Worm (Caenorhabditis elegans) whole organism, L2 larva: ENCODE data around the gene Y41G9A.10.
A peak's percentile ranks its signal among the peaks of the same experiment; 100 is the strongest.

ENCODE experiments used
- Y55F3AM.14 ChIP-seq: fragments of 200-800 bp; sonication (Bioruptor generic); optimal IDR thresholded peaks from 2 replicates; lab custom pipeline; 2018; ENCODE audit warnings: mild to moderate bottlenecking, missing genetic modification characterization, missing compliant biosample characterization
- aly-2 ChIP-seq: fragments of 150-350 bp; optimal IDR thresholded peaks from 2 replicates; lab custom pipeline; 2014; ENCODE audit warnings: missing biosample characterization, missing genetic modification characterization
- ama-1 ChIP-seq: fragments of 150-350 bp; optimal IDR thresholded peaks from 2 replicates; lab custom pipeline; 2018; ENCODE audit warnings: inconsistent platforms
- blmp-1 ChIP-seq: sonication (generic microtip); optimal IDR thresholded peaks from 2 replicates; lab custom pipeline; 2017; ENCODE audit warnings: missing genetic modification characterization, mild to moderate bottlenecking, missing compliant biosample characterization, antibody characterized with exemption, moderate library complexity; ENCODE audit not compliant: insufficient read depth
- ceh-16 ChIP-seq: fragments of 150-350 bp; optimal IDR thresholded peaks from 2 replicates; lab custom pipeline; 2014; ENCODE audit warnings: missing biosample characterization, missing genetic modification characterization
- crh-2 ChIP-seq: sonication (generic microtip); optimal IDR thresholded peaks from 2 replicates; lab custom pipeline; 2017; ENCODE audit warnings: missing biosample characterization, missing genetic modification characterization
- egl-27 ChIP-seq: sonication (generic microtip); optimal IDR thresholded peaks from 3 replicates; lab custom pipeline; 2017; ENCODE audit warnings: missing biosample characterization, missing genetic modification reagents, missing genetic modification characterization
- elt-1 ChIP-seq: fragments of 150-350 bp; optimal IDR thresholded peaks from 2 replicates; lab custom pipeline; 2014; ENCODE audit warnings: missing biosample characterization, missing genetic modification characterization
- elt-3 ChIP-seq: sonication (generic microtip); optimal IDR thresholded peaks from 2 replicates; lab custom pipeline; 2017; ENCODE audit warnings: missing biosample characterization, missing genetic modification characterization
- lin-11 ChIP-seq: fragments of 150-350 bp; sonication (generic microtip); optimal IDR thresholded peaks from 2 replicates; lab custom pipeline; 2014; ENCODE audit warnings: missing biosample characterization, missing genetic modification characterization, inconsistent platforms, mixed read lengths
- lin-39 ChIP-seq: fragments of 150-350 bp; optimal IDR thresholded peaks from 2 replicates; lab custom pipeline; 2014; ENCODE audit warnings: missing biosample characterization, missing genetic modification reagents, missing genetic modification characterization
- lsy-2 ChIP-seq, 2 experiments: fragments of 150-350 bp in 1 of 2; sonication (generic microtip) in 1 of 2; optimal IDR thresholded peaks; 2 replicates each; lab custom pipeline; 2014 to 2017; ENCODE audit warnings: missing biosample characterization in 2 of 2, missing genetic modification characterization in 2 of 2
- nhr-10 ChIP-seq: sonication (generic microtip); optimal IDR thresholded peaks from 2 replicates; lab custom pipeline; 2017; ENCODE audit warnings: missing biosample characterization, missing genetic modification characterization
- nhr-11 ChIP-seq: fragments of 150-350 bp; optimal IDR thresholded peaks from 2 replicates; lab custom pipeline; 2014; ENCODE audit warnings: missing biosample characterization, missing genetic modification characterization
- nhr-12 ChIP-seq: fragments of 150-350 bp; optimal IDR thresholded peaks from 2 replicates; lab custom pipeline; 2014; ENCODE audit warnings: missing biosample characterization, missing genetic modification characterization
- nhr-129 ChIP-seq: fragments of 150-350 bp; optimal IDR thresholded peaks from 2 replicates; lab custom pipeline; 2014; ENCODE audit warnings: missing biosample characterization, missing genetic modification characterization
- nhr-21 ChIP-seq: fragments of 150-350 bp; optimal IDR thresholded peaks from 2 replicates; lab custom pipeline; 2014; ENCODE audit warnings: missing biosample characterization, missing genetic modification characterization
- nhr-25 ChIP-seq: fragments of 150-350 bp; sonication (generic microtip); optimal IDR thresholded peaks from 3 replicates; lab custom pipeline; 2014; ENCODE audit warnings: missing biosample characterization, missing genetic modification characterization
- nhr-6 ChIP-seq: fragments of 150-350 bp; optimal IDR thresholded peaks from 2 replicates; lab custom pipeline; 2014; ENCODE audit warnings: missing biosample characterization, missing genetic modification characterization
- nhr-77 ChIP-seq: fragments of 150-350 bp; optimal IDR thresholded peaks from 2 replicates; lab custom pipeline; 2014; ENCODE audit warnings: missing biosample characterization, missing genetic modification characterization
- peb-1 ChIP-seq: fragments of 150-350 bp; optimal IDR thresholded peaks from 2 replicates; lab custom pipeline; 2014; ENCODE audit warnings: missing biosample characterization, missing genetic modification characterization
- sem-4 ChIP-seq: fragments of 150-350 bp; optimal IDR thresholded peaks from 2 replicates; lab custom pipeline; 2014; ENCODE audit warnings: missing biosample characterization, missing genetic modification reagents, missing genetic modification characterization
- sma-3 ChIP-seq: sonication (generic microtip); optimal IDR thresholded peaks from 2 replicates; lab custom pipeline; 2016; ENCODE audit warnings: missing genetic modification reagents, missing genetic modification characterization, missing compliant biosample characterization
- sma-9 ChIP-seq, 2 experiments: fragments of 150-350 bp in 1 of 2; sonication (generic microtip) in 1 of 2; optimal IDR thresholded peaks; 2 replicates each; lab custom pipeline; 2014 to 2016; ENCODE audit warnings: missing genetic modification characterization in 2 of 2, mild to moderate bottlenecking in 1 of 2, missing biosample characterization in 1 of 2, missing compliant biosample characterization in 1 of 2, missing genetic modification reagents in 1 of 2, moderate library complexity in 1 of 2
- unc-39 ChIP-seq: fragments of 150-350 bp; optimal IDR thresholded peaks from 2 replicates; lab custom pipeline; 2014; ENCODE audit warnings: missing biosample characterization, missing genetic modification characterization
- unc-55 ChIP-seq: fragments of 150-350 bp; sonication (generic microtip); optimal IDR thresholded peaks from 3 replicates; lab custom pipeline; 2014; ENCODE audit warnings: missing biosample characterization, missing genetic modification reagents, missing genetic modification characterization

The Y41G9A.10 gene

DNA sequence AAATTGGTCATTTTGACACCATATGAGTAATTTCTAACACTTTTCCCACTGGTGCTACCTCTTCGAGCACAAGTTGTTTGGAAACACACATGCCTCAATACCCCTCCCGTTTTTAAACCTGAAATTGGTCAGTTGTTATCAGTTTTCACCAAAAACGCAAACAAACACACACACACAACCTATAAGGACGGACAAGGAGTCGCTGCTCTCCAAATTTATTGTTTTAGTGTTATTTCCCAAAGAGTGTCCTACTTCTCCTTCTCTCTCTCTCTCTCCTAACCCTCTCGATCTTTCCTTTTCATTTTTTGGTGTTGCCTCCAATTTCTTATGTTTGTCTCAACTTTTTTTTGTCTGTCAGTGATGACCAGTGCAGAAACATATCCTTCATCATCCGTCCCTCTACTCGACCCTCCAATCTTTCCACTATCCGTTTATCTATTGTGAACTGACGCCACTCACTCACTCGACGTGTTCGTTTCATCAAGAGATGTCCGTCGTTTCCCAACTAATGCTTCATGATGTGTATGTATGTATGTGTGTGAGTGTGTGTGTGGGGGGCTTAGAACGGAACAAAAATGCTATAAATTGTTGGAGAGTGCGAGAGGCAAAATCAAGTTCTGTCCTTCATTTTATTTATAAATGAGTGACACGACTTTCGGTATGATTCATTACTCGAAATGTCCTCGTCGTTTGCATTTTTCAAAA, 42.5 kb downstream of the Y41G9A.10 start (continued):
- TF ChIP-seq nhr-12 (tag; lab: Kevin White, UChicago): no peak

DNA sequence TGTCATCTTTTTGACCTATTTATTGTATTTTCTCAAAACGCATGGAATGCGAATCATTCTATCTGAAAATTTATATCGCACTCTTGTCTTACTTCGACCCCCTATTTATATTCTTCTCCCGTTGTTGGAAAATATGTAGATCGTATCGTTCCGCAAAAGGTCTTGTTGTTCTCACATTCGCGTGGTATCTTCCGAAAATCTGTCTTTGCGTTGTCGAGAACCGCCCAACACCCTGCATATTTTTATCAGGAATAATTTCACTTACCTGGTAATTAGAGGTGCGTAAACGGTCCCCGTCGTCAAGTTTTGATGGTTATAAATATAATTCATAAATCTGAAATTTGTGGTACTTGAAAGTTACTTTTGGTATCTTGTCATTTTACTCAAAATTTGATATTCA, 43.5 kb downstream of the Y41G9A.10 start:
- TF ChIP-seq nhr-6 (no peak), nhr-21 (tag; lab: Kevin White, UChicago) (no peak), lsy-2 (tag; optimal IDR thresholded peaks at IDR 0.05; lab: Kevin White, UChicago) (no peak), nhr-12 (tag; lab: Kevin White, UChicago) (no peak), lin-39 (tag; lab: Kevin White, UChicago) (no peak), elt-1 (tag; lab: Kevin White, UChicago) (no peak), sma-9 (GFP tag; optimal IDR thresholded peaks at IDR 0.05; lab: Kevin White, UChicago) (no peak), sma-9 (tag; optimal IDR thresholded peaks at IDR 0.05; lab: Kevin White, UChicago) (no peak), lin-11 (tag; lab: Kevin White, UChicago) (no peak), nhr-77 (no peak), unc-39 (tag; lab: Kevin White, UChicago) (no peak), Y55F3AM.14 (GFP tag; lab: Kevin White, UChicago) (no peak), crh-2 (no peak), sma-3 (GFP tag; lab: Kevin White, UChicago) (no peak), elt-3 (no peak), egl-27 (no peak), nhr-11 (tag; lab: Kevin White, UChicago) (no peak), nhr-10 (tag; lab: Kevin White, UChicago) (no peak), nhr-129 (tag; lab: Kevin White, UChicago) (no peak), sem-4 (no peak)

DNA sequence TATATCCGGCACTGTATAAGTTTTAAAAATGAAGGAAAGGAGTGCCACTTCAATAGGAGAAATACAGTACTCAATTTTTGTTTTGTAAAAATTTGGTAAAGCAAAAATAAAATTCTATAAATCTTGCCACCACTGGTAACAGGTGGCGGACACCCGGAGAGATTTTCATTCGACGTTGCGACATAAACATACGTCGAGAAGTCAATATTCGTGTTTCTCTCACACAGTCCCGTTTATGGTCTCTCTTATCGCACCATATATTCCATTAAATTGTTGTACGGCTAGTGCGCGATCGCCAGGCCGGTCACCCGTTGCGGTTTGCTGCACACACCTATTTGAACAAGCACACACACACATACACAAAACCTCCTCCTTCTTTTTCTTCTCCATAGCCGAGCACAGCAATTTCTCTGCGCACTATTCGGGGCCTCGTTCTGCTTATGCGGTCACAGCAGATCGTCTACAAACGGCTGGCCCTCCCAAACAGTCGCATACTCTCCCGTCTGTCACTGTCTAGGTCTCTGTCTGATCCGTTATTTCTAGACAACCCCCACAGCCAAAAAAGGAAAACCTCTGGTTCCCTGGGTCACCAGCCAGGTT, 45.4 kb downstream of the Y41G9A.10 start:
- no peak for TF ChIP-seq blmp-1
- no peak for TF ChIP-seq aly-2
- TF ChIP-seq ama-1 (lab: Kevin White, UChicago): no peak
- no peak for TF ChIP-seq lin-11 (tag; lab: Kevin White, UChicago)
- TF ChIP-seq nhr-25 (tag; lab: Kevin White, UChicago): no peak
- no peak for TF ChIP-seq peb-1 (tag; lab: Kevin White, UChicago)
- no peak for TF ChIP-seq nhr-6
- TF ChIP-seq ceh-16 (tag; lab: Kevin White, UChicago): no peak

DNA sequence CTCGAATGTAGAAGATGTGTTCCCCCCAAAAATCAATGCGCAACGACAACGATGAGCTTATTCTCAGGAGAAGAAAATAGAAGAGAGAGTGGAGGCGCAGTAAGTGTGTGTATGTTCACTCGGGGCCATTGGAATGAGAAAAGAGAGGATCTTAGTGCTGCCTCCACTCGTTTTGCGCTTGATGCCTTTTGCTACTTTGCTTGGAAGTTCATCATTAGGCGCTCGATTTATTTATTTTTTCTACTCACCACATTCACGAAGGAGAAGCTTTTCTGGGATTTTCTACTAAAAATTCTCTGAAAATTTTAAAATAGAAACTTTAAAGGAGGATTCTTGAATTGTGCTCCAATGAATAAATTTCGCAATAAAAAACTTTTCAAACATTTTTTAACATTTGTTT, 48.1 kb downstream of the Y41G9A.10 start, which contains the start of gene F52B10.3:
TSS of gene F52B10.3 (minus strand) at position 101 of the 400 bp plus-strand sequence.
- TF ChIP-seq unc-55 (GFP tag; lab: Kevin White, UChicago) (peak; percentile 14), lsy-2 (tag; optimal IDR thresholded peaks at IDR 0.05; lab: Kevin White, UChicago) (no peak)
